Worm (Caenorhabditis elegans) whole organism, L4 larva: ENCODE results near the gene T28D6.5.

Experiments used
- T26A8.4 ChIP-seq: fragments of 200-800 bp; sonication (Bioruptor generic); IDR thresholded peaks from 2 replicates; pipeline ENCODE4 v1.3.6; 2022; ENCODE audit warnings: missing genetic modification characterization, missing compliant biosample characterization
- Y48G9A.11 ChIP-seq: fragments of 200-800 bp; sonication (Bioruptor generic); IDR thresholded peaks from 2 replicates; pipeline ENCODE4 v1.3.6; 2022; ENCODE audit warnings: missing genetic modification reagents, missing genetic modification characterization, missing compliant biosample characterization
- Y75B8A.6 ChIP-seq: fragments of 200-800 bp; sonication (Bioruptor generic); IDR thresholded peaks from 2 replicates; pipeline ENCODE4 v1.3.6; 2022; ENCODE audit warnings: missing genetic modification reagents, missing genetic modification characterization, missing compliant biosample characterization
- ZK337.2 ChIP-seq: fragments of 200-800 bp; sonication (Bioruptor generic); IDR thresholded peaks from 2 replicates; pipeline ENCODE4 v1.3.6; 2022; ENCODE audit warnings: missing genetic modification reagents, missing genetic modification characterization, missing compliant biosample characterization
- ZK546.5 ChIP-seq, 2 experiments: sonication (generic microtip); optimal IDR thresholded peaks; 2 replicates each; lab custom pipeline; 2017; ENCODE audit warnings: missing biosample characterization in 2 of 2, missing genetic modification characterization in 2 of 2
- aha-1 ChIP-seq: fragments of 150-350 bp; peaks from one replicate; lab custom pipeline; 2014; ENCODE audit warnings: missing biosample characterization, missing genetic modification characterization
- aly-2 ChIP-seq: sonication (generic microtip); optimal IDR thresholded peaks from 2 replicates; lab custom pipeline; 2018; ENCODE audit warnings: missing biosample characterization, missing genetic modification characterization
- ceh-20 ChIP-seq: fragments of 200-800 bp; sonication (Bioruptor generic); IDR thresholded peaks from 2 replicates; pipeline ENCODE4 v1.3.6; 2022; ENCODE audit warnings: missing genetic modification reagents, missing genetic modification characterization, missing compliant biosample characterization
- ceh-32 ChIP-seq: sonication (generic microtip); optimal IDR thresholded peaks from 2 replicates; lab custom pipeline; 2016; ENCODE audit warnings: mild to moderate bottlenecking, missing genetic modification characterization, missing compliant biosample characterization; ENCODE audit not compliant: poor library complexity
- ces-1 ChIP-seq: fragments of 150-350 bp; sonication (generic microtip); optimal IDR thresholded peaks from 4 replicates; lab custom pipeline; 2014; ENCODE audit warnings: missing biosample characterization, missing genetic modification reagents, missing genetic modification characterization
- daf-12 ChIP-seq: fragments of 150-350 bp; optimal IDR thresholded peaks from 2 replicates; lab custom pipeline; 2014; ENCODE audit warnings: missing biosample characterization, missing genetic modification reagents, missing genetic modification characterization
- dmd-9 ChIP-seq: fragments of 200-800 bp; sonication (Bioruptor generic); IDR thresholded peaks from 2 replicates; pipeline ENCODE4 v1.3.6; 2022; ENCODE audit warnings: missing genetic modification reagents, missing genetic modification characterization, missing compliant biosample characterization
- dpl-1 ChIP-seq: fragments of 150-350 bp; optimal IDR thresholded peaks from 2 replicates; lab custom pipeline; 2014; ENCODE audit warnings: missing biosample characterization, missing genetic modification reagents, missing genetic modification characterization
- duxl-1 ChIP-seq: sonication (generic microtip); optimal IDR thresholded peaks from 2 replicates; lab custom pipeline; 2016; ENCODE audit warnings: mild to moderate bottlenecking, missing genetic modification characterization, moderate library complexity, missing compliant biosample characterization; ENCODE audit not compliant: poor library complexity
- egl-43 ChIP-seq: fragments of 200-800 bp; sonication (Bioruptor generic); IDR thresholded peaks from 2 replicates; pipeline ENCODE4 v1.3.6; 2022; ENCODE audit warnings: missing genetic modification reagents, missing genetic modification characterization, missing compliant biosample characterization
- fos-1 ChIP-seq: fragments of 150-350 bp; optimal IDR thresholded peaks from 2 replicates; lab custom pipeline; 2014; ENCODE audit warnings: missing biosample characterization, missing genetic modification characterization
- hif-1 ChIP-seq, 2 experiments: sonication (generic microtip); optimal IDR thresholded peaks; 2 replicates each; lab custom pipeline; 2016 to 2017; ENCODE audit warnings: missing compliant biosample characterization in 2 of 2, missing genetic modification characterization in 2 of 2, missing genetic modification reagents in 2 of 2, missing genotype in 2 of 2, mild to moderate bottlenecking in 1 of 2
- hmg-1.1 ChIP-seq: fragments of 200-800 bp; sonication (Bioruptor generic); IDR thresholded peaks from 2 replicates; pipeline ENCODE4 v1.3.6; 2022; ENCODE audit warnings: missing genetic modification reagents, missing genetic modification characterization, missing compliant biosample characterization
- lsy-2 ChIP-seq, 2 experiments: fragments of 150-350 bp in 1 of 2; sonication (generic microtip) in 1 of 2; optimal IDR thresholded peaks; 2 replicates each; lab custom pipeline; 2014 to 2017; ENCODE audit warnings: missing biosample characterization in 2 of 2, missing genetic modification characterization in 2 of 2
- mdt-29 ChIP-seq: fragments of 200-800 bp; sonication (Bioruptor generic); IDR thresholded peaks from 2 replicates; pipeline ENCODE4 v1.3.6; 2022; ENCODE audit warnings: missing genetic modification reagents, missing genetic modification characterization, missing compliant biosample characterization
- mes-2 ChIP-seq: sonication (generic microtip); optimal IDR thresholded peaks from 2 replicates; lab custom pipeline; 2016; ENCODE audit warnings: missing genotype, mild to moderate bottlenecking, missing genetic modification characterization, missing compliant biosample characterization; ENCODE audit not compliant: poor library complexity, severe bottlenecking
- mxl-2 ChIP-seq: fragments of 200-800 bp; sonication (Bioruptor generic); conservative IDR thresholded peaks from 2 replicates; pipeline ENCODE4 v1.3.6; 2022; ENCODE audit warnings: missing genetic modification reagents, missing genetic modification characterization, missing compliant biosample characterization
- nhr-10 ChIP-seq: fragments of 150-350 bp; optimal IDR thresholded peaks from 2 replicates; lab custom pipeline; 2014; ENCODE audit warnings: missing biosample characterization, missing genetic modification characterization
- nhr-111 ChIP-seq: fragments of 200-800 bp; sonication (Bioruptor generic); optimal IDR thresholded peaks from 2 replicates; lab custom pipeline; 2018; ENCODE audit warnings: mild to moderate bottlenecking, missing genetic modification characterization, missing compliant biosample characterization
- nhr-237 ChIP-seq: sonication (generic microtip); optimal IDR thresholded peaks from 2 replicates; lab custom pipeline; 2017; ENCODE audit warnings: missing biosample characterization, missing genetic modification characterization
- nhr-25 ChIP-seq: sonication (generic microtip); optimal IDR thresholded peaks from 2 replicates; lab custom pipeline; 2017; ENCODE audit warnings: missing genetic modification characterization, mild to moderate bottlenecking, missing compliant biosample characterization, antibody characterized with exemption, moderate library complexity, borderline replicate concordance; ENCODE audit not compliant: insufficient read depth
- nhr-28 ChIP-seq: fragments of 150-350 bp; optimal IDR thresholded peaks from 2 replicates; lab custom pipeline; 2014; ENCODE audit warnings: missing biosample characterization, missing genetic modification characterization
- nhr-6 ChIP-seq: fragments of 150-350 bp; optimal IDR thresholded peaks from 2 replicates; lab custom pipeline; 2014; ENCODE audit warnings: missing biosample characterization, missing genetic modification characterization
- nhr-77 ChIP-seq: fragments of 150-350 bp; optimal IDR thresholded peaks from 2 replicates; lab custom pipeline; 2014; ENCODE audit warnings: missing biosample characterization, missing genetic modification characterization
- pha-4 ChIP-seq, 2 experiments: fragments of 150-350 bp in 1 of 2; fragments of 200-800 bp in 1 of 2; sonication (Bioruptor generic) in 1 of 2; IDR thresholded peaks in 1 of 2; optimal IDR thresholded peaks in 1 of 2; 2 replicates each; pipeline versions ENCODE4 v1.3.6 to Lab custom; 2014 to 2022; ENCODE audit warnings: missing genetic modification characterization in 2 of 2, missing genetic modification reagents in 2 of 2, missing biosample characterization in 1 of 2, missing compliant biosample characterization in 1 of 2
- php-3 ChIP-seq: fragments of 200-800 bp; sonication (Bioruptor generic); IDR thresholded peaks from 2 replicates; pipeline ENCODE4 v1.3.6; 2022; ENCODE audit warnings: missing genetic modification reagents, missing genetic modification characterization, missing compliant biosample characterization
- pqm-1 ChIP-seq: sonication (generic microtip); optimal IDR thresholded peaks from 2 replicates; lab custom pipeline; 2017; ENCODE audit warnings: missing biosample characterization, missing genetic modification characterization
- sdz-12 ChIP-seq: fragments of 200-800 bp; sonication (Bioruptor generic); optimal IDR thresholded peaks from 2 replicates; lab custom pipeline; 2018; ENCODE audit warnings: mild to moderate bottlenecking, missing genetic modification characterization, missing compliant biosample characterization
- set-16 ChIP-seq: fragments of 200-800 bp; sonication (Bioruptor generic); IDR thresholded peaks from 2 replicates; pipeline ENCODE4 v1.3.6; 2022; ENCODE audit warnings: missing genetic modification reagents, missing genetic modification characterization, missing compliant biosample characterization
- tag-97 ChIP-seq: fragments of 200-800 bp; sonication (Bioruptor generic); IDR thresholded peaks from 2 replicates; pipeline ENCODE4 v1.3.6; 2022; ENCODE audit warnings: missing genetic modification characterization, missing compliant biosample characterization
- tra-1 ChIP-seq: fragments of 200-800 bp; sonication (Bioruptor generic); IDR thresholded peaks from 2 replicates; pipeline ENCODE4 v1.3.6; 2022; ENCODE audit warnings: missing genetic modification reagents, missing genetic modification characterization, missing compliant biosample characterization
- unc-130 ChIP-seq: sonication (generic microtip); optimal IDR thresholded peaks from 2 replicates; lab custom pipeline; 2016; ENCODE audit warnings: missing genetic modification reagents, missing genetic modification characterization, missing compliant biosample characterization
- unc-39 ChIP-seq: sonication (generic microtip); optimal IDR thresholded peaks from 2 replicates; lab custom pipeline; 2017; ENCODE audit warnings: missing biosample characterization, missing genetic modification characterization
- vab-7 ChIP-seq: fragments of 200-800 bp; sonication (Bioruptor generic); IDR thresholded peaks from 2 replicates; pipeline ENCODE4 v1.3.6; 2022; ENCODE audit warnings: missing genetic modification reagents, missing genetic modification characterization, missing compliant biosample characterization
- zag-1 ChIP-seq: fragments of 150-350 bp; optimal IDR thresholded peaks from 2 replicates; lab custom pipeline; 2014; ENCODE audit warnings: missing biosample characterization, missing genetic modification characterization
- zfp-2 ChIP-seq: sonication (generic microtip); optimal IDR thresholded peaks from 2 replicates; lab custom pipeline; 2016; ENCODE audit warnings: mild to moderate bottlenecking, missing genetic modification characterization, missing compliant biosample characterization

T28D6.5 gene

DNA sequence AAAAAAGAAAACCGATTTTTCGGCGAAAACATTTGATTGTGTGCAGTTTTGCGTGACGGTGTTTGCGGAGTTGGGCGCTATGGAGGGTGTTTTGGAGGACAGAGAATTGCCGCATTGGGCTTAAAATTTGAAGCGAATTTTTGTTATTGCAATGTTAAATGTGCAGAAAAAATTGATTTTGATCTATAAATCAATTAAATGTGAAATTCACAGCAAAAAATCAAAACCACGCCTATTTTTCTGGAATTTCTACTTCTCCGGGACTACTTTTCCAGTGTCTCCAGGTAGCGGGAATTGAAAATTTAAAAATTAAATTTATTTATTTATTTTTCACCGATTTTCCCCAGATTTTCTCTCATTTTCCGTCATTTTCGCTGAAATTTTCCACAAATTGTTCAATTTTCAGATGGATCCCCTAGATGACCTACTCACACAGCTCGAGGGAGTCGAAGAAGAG, 16.3 kb upstream of the T28D6.5 start, which contains the start of gene mcm-10 (continued):
- TF ChIP-seq ZK546.5 (tag; optimal IDR thresholded peaks at IDR 0.05; lab: Kevin White, UChicago) (no peak), sdz-12 (no peak), nhr-25 (tag; lab: Kevin White, UChicago) (no peak), nhr-77 (tag; lab: Kevin White, UChicago) (no peak), pqm-1 (tag; lab: Kevin White, UChicago) (no peak), lsy-2 (tag; optimal IDR thresholded peaks at IDR 0.05; lab: Kevin White, UChicago) (peak in 1 of 2 experiments; percentile 65)

DNA sequence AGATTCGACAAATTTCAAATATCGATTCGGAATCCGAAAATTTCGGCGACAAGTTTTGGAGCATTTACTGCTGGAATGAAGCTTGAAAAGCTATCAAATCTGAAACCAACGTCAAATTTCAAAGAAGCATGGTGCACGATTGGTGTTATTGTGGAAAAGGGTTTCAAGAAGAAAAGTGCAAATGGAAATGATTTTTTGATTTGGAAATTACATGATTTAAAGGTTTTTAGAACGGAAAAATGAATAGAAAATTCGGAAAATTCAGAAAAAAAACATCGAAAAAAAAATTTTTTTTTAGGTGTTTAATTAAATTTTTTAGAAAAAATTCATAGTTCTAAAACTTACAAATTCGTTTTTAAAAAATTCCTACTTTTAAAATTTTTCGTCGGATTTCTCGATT, 15.4 kb upstream of the T28D6.5 start, which contains the start of gene teg-1:
Gene teg-1 (minus strand): TSS at position 101 of the 400 bp plus-strand sequence.
- TF ChIP-seq ZK546.5 (tag; optimal IDR thresholded peaks at IDR 0.05; lab: Kevin White, UChicago) (no peak), dpl-1 (GFP tag; lab: Kevin White, UChicago) (no peak), hmg-1.1 (GFP tag; lab: Robert Waterston, UW) (no peak), nhr-237 (tag; lab: Kevin White, UChicago) (no peak), Y48G9A.11 (GFP tag; lab: Robert Waterston, UW) (no peak), nhr-28 (tag; lab: Kevin White, UChicago) (no peak)

DNA sequence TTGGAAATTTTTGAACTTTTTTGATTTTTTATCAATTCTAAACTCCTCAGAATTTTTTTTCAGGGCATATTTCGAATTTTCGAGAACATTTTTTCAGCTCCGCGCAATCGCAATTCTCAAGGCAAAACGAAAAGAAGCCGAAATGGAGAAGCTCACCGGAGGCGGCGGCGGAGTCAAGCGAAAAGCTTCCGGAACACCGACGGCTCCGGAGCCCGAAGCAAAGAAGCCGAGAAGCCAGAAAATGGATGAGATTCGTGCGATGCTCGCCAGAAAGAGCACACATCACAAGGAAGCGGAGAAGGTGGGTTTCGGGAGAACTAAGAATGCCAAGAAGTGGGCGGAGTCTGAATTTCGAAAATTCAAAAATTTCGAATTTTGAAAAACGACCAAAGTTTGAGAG, 9.4 kb upstream of the T28D6.5 start:
- TF ChIP-seq aly-2 (tag; lab: Kevin White, UChicago) (no peak), dpl-1 (GFP tag; lab: Kevin White, UChicago) (no peak), daf-12 (tag; lab: Kevin White, UChicago) (no peak), set-16 (GFP tag; lab: Robert Waterston, UW) (peak; percentile 81), aha-1 (tag; lab: Kevin White, UChicago) (peak; percentile 58), pha-4 (GFP tag; IDR thresholded peaks at IDR 0.05; lab: Robert Waterston, UW) (peak; percentile 34; the same call in 1 of the 2 replicates), pha-4 (tag; optimal IDR thresholded peaks at IDR 0.05; lab: Kevin White, UChicago) (no peak)

DNA sequence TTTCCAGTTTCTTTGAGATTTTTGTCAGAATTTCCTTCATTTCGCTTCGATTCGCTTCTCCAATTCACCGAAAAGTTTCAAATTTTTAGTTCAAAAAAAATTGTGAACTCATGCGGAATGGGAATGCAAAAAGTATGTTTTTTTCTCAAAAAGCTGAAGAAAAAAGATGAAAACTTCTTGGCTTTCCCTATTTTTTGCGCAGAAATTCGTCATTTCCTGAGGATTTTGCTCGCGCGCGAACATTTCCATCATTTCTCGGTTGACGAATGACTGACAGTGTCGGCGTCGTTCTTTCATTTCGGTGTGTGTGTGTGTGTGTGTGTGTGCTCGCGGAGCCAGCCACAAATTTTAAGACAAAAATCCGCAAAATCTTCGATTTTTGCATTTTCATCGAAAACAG, 1.2 kb upstream of the T28D6.5 start:
- TF ChIP-seq vab-7 (GFP tag; lab: Robert Waterston, UW) (0 out of 2 replicates have a peak, but pooled peaks have one; percentile 10), unc-39 (no peak), hif-1 (tag; optimal IDR thresholded peaks at IDR 0.05; lab: Kevin White, UChicago) (no peak), ces-1 (GFP tag; lab: Kevin White, UChicago) (no peak), nhr-10 (tag; lab: Kevin White, UChicago) (no peak), ZK546.5 (tag; optimal IDR thresholded peaks at IDR 0.05; lab: Kevin White, UChicago) (no peak), nhr-6 (tag; lab: Kevin White, UChicago) (no peak), mes-2 (tag; lab: Kevin White, UChicago) (no peak), zag-1 (no peak), egl-43 (GFP tag; lab: Robert Waterston, UW) (no peak), ceh-20 (GFP tag; lab: Robert Waterston, UW) (peak; percentile 63; the same call in 1 of the 2 replicates), tag-97 (no peak)

DNA sequence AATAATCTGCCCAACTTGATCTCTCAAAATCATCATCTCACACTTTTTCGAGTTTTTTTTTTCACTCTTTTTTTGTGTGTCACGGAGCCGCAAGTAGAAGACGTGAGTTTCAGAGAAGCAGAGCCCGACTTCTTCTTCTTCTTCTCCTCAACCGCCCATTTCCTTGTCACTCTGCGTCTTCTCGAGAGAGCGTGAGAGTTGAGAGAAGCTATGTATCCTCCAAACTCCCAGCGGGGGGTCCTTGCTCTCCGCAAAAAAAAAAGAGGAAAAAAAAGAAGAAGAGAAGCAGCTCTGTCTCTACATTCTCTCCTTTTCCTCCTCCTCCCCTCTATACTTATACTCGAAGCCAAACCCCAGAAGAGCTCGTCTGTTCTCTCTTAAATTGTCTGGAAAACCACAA, 864 bp downstream of the T28D6.5 start:
- TF ChIP-seq ceh-32 (tag; lab: Kevin White, UChicago), result no peak
- no peak for TF ChIP-seq mdt-29 (GFP tag; lab: Robert Waterston, UW)
- no peak for TF ChIP-seq dpl-1 (GFP tag; lab: Kevin White, UChicago)
- TF ChIP-seq pha-4 (GFP tag; IDR thresholded peaks at IDR 0.05; lab: Robert Waterston, UW), result peak; percentile 16; the same call in 1 of the 2 replicates
- TF ChIP-seq pha-4 (tag; optimal IDR thresholded peaks at IDR 0.05; lab: Kevin White, UChicago), result no peak
- no peak for TF ChIP-seq Y75B8A.6 (GFP tag; lab: Robert Waterston, UW)
- no peak for TF ChIP-seq duxl-1
- no peak for TF ChIP-seq php-3
- no peak for TF ChIP-seq T26A8.4 (GFP tag; lab: Robert Waterston, UW)
- TF ChIP-seq ceh-20 (GFP tag; lab: Robert Waterston, UW), result no peak
- no peak for TF ChIP-seq tra-1
- no peak for TF ChIP-seq Y48G9A.11 (GFP tag; lab: Robert Waterston, UW)
- TF ChIP-seq zfp-2, result no peak
- TF ChIP-seq hmg-1.1 (GFP tag; lab: Robert Waterston, UW), result peak; percentile 30; the same call in 1 of the 2 replicates
- TF ChIP-seq vab-7 (GFP tag; lab: Robert Waterston, UW), result no peak
- peak; percentile 15 for TF ChIP-seq mes-2 (tag; lab: Kevin White, UChicago)
- TF ChIP-seq mxl-2 (GFP tag; lab: Robert Waterston, UW), result no peak
- no peak for TF ChIP-seq ZK337.2 (GFP tag; lab: Robert Waterston, UW)
- no peak for TF ChIP-seq unc-39
- no peak for TF ChIP-seq dmd-9 (GFP tag; lab: Robert Waterston, UW)
- TF ChIP-seq unc-130 (GFP tag; lab: Kevin White, UChicago), result no peak
- TF ChIP-seq nhr-111 (GFP tag; lab: Kevin White, UChicago), result no peak
- TF ChIP-seq aha-1 (tag; lab: Kevin White, UChicago), result peak; percentile 49
- TF ChIP-seq fos-1 (tag; lab: Kevin White, UChicago), result no peak
